Worm (Caenorhabditis elegans) whole organism, L1 larva: ENCODE measurements around the gene Y22D7AR.7.

Experiments
- ceh-82 ChIP-seq, 3 experiments: fragments of 150-350 bp in 1 of 3; sonication (generic microtip) in 2 of 3; optimal IDR thresholded peaks; 2 replicates each; lab custom pipeline; 2014 to 2017; ENCODE audit warnings: missing biosample characterization in 3 of 3, missing genetic modification characterization in 3 of 3
- lsy-2 ChIP-seq, 2 experiments: fragments of 150-350 bp; optimal IDR thresholded peaks; 2 replicates each; lab custom pipeline; 2014; ENCODE audit warnings: missing biosample characterization in 2 of 2, missing genetic modification characterization in 2 of 2
- nhr-11 ChIP-seq: fragments of 150-350 bp; optimal IDR thresholded peaks from 2 replicates; lab custom pipeline; 2014; ENCODE audit warnings: missing biosample characterization, missing genetic modification characterization
- nhr-237 ChIP-seq: fragments of 150-350 bp; optimal IDR thresholded peaks from 2 replicates; lab custom pipeline; 2014; ENCODE audit warnings: missing biosample characterization, missing genetic modification characterization
- nhr-28 ChIP-seq: fragments of 150-350 bp; optimal IDR thresholded peaks from 2 replicates; lab custom pipeline; 2014; ENCODE audit warnings: missing biosample characterization, missing genetic modification characterization
- nhr-76 ChIP-seq: sonication (generic microtip); optimal IDR thresholded peaks from 2 replicates; lab custom pipeline; 2017; ENCODE audit warnings: missing biosample characterization, missing genetic modification characterization
- pag-3 ChIP-seq: sonication (generic microtip); optimal IDR thresholded peaks from 2 replicates; lab custom pipeline; 2017; ENCODE audit warnings: missing genetic modification characterization, mild to moderate bottlenecking, missing compliant biosample characterization, antibody characterized with exemption, borderline replicate concordance; ENCODE audit not compliant: insufficient read depth
- skn-1 ChIP-seq: fragments of 150-350 bp; optimal IDR thresholded peaks from 2 replicates; lab custom pipeline; 2014; ENCODE audit warnings: missing biosample characterization, missing genetic modification characterization
- snpc-4 ChIP-seq: fragments of 150-350 bp; optimal IDR thresholded peaks from 2 replicates; lab custom pipeline; 2014; ENCODE audit warnings: missing biosample characterization, missing genetic modification characterization
- sup-37 ChIP-seq: fragments of 200-800 bp; sonication (Bioruptor generic); optimal IDR thresholded peaks from 2 replicates; lab custom pipeline; 2018; ENCODE audit warnings: mild to moderate bottlenecking, missing genetic modification characterization, missing compliant biosample characterization
- unc-62 ChIP-seq: fragments of 150-350 bp; optimal IDR thresholded peaks from 2 replicates; lab custom pipeline; 2014; ENCODE audit warnings: missing biosample characterization, missing genetic modification reagents, missing genetic modification characterization

DNA sequence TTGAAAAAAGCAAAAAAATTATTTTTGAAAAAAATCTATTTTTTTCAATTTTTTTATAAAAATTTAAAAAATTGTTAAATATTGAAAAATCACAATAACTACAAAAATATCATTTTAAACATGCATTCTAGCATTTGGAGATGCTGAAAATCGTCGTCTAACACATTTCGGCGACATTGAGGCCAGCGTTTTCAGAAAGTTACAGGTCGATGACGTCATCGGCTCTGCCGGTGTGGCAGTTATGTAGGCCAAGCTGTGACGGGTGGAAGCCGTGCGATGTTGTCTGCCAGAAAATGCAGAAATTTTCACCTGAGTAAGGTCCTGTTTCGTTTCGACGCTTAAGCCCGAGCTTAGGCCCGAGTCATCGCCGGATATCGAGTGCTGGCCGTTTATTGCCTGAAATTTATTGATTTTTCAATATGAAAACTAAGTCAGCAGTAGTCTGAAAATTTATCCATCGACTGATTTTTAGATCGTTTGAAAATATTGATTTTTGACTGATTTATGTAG lies 22.0 kb downstream of the Y22D7AR.7 start, which contains the start of gene Y22D7AR.3:
- TF ChIP-seq skn-1 (tag; lab: Kevin White, UChicago) (no peak), ceh-82 (tag; optimal IDR thresholded peaks at IDR 0.05; lab: Kevin White, UChicago) (no peak), snpc-4 (no peak), lsy-2 (tag; optimal IDR thresholded peaks at IDR 0.05; lab: Kevin White, UChicago) (no peak), nhr-76 (no peak), unc-62 (GFP tag; lab: Kevin White, UChicago) (no peak), nhr-11 (tag; lab: Kevin White, UChicago) (no peak), nhr-28 (tag; lab: Kevin White, UChicago) (no peak), sup-37 (GFP tag; lab: Kevin White, UChicago) (no peak), nhr-237 (tag; lab: Kevin White, UChicago) (no peak), pag-3 (tag; lab: Kevin White, UChicago) (no peak)
